Worm (Caenorhabditis elegans): ENCODE measurements around the gene top-2.
A peak's percentile ranks its signal among the peaks of the same experiment; 100 is the strongest.

top-2 gene

ce11 chrII:11829920-11830319 lies 45.0 kb upstream of the top-2 start, which contains the start of gene pes-5:
pes-5 (minus strand) TSS chrII:11830020.
- no peak for TF ChIP-seq dve-1 (tag; optimal IDR thresholded peaks at IDR 0.05)
- no peak for TF ChIP-seq C08G9.2 (tag; optimal IDR thresholded peaks at IDR 0.05)
- TF ChIP-seq ceh-6 (GFP tag; optimal IDR thresholded peaks at IDR 0.05) = no peak

DNA sequence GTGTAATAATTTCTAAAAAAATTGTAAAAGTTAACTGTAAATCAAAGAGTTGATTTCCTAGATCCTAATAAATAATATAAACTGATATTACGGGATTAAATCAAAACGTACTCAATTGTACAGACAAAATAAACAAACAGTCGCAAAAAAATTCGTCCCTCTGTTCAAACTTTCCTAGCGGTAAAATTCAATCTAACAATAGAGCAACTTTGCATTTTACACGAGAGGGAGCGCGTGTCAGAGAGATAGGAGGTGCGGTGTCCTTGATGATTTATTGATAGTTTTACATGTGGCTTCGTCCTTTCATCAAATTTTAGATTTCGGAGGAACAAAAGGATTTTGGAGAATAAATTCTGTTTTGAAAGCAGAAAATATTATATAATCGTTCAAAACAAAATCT lies 44.3 kb upstream of the top-2 start:
- TF ChIP-seq ref-2 (tag; optimal IDR thresholded peaks at IDR 0.05) (no peak), unc-55 (GFP tag; optimal IDR thresholded peaks at IDR 0.05) (peak; percentile 16)

DNA sequence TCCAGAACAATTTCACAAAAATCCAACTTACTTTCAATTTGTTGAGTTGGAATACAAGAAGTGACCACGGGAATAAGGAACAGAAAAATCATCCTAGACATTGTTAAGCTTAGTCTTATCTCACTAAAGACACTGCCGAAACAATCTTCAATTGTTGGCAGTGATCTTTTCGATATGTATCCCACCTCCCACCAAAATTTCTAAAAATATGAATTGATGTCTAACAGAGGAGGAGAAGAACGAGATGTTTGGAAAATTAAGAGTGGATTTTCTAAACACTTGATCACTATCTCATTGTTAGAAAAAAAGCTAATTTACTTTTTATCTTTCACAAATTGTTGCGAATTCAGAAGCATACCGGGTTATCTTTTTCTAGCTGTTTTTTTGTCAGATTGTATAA lies 42.5 kb upstream of the top-2 start, which contains the start of gene clec-144:
TSS of gene clec-144 (minus strand) at position 101 of the 400 bp plus-strand sequence.
- TF ChIP-seq pqm-1 (tag; optimal IDR thresholded peaks at IDR 0.05) = no peak
- no peak for TF ChIP-seq hlh-13 (GFP tag; optimal IDR thresholded peaks at IDR 0.05)

DNA sequence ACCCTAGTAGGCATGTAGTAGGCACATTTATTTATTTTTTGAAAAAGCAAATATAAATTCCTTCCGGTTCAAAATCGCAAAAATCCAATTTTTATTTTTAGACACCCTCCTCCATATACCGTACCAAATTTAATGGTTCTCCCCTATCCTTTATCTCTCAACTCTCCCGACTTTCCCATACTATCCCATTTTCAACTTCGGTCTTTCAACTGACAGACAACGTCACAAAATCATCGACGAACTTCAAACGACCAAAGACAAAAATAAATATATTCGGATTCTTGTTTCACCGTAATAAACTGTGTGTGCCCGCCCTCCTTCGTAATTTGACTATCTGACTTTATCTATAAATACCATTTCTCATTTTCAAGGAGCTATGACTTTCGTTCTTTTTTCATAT lies 39.7 kb upstream of the top-2 start, which contains the start of gene T27D12.6:
TSS of gene T27D12.6 (plus strand) at position 301 of the 400 bp plus-strand sequence.
- TF ChIP-seq fkh-10 (GFP tag; optimal IDR thresholded peaks at IDR 0.05) (no peak), ref-2 (tag; optimal IDR thresholded peaks at IDR 0.05) (no peak), ceh-14 (tag; optimal IDR thresholded peaks at IDR 0.05) (no peak), tbx-2 (tag; optimal IDR thresholded peaks at IDR 0.05) (no peak), ceh-6 (GFP tag; optimal IDR thresholded peaks at IDR 0.05) (no peak), ahr-1 (tag; optimal IDR thresholded peaks at IDR 0.05) (no peak), sox-4 (tag; optimal IDR thresholded peaks at IDR 0.05) (no peak), nhr-232 (tag; optimal IDR thresholded peaks at IDR 0.05) (no peak), pha-2 (tag; optimal IDR thresholded peaks at IDR 0.05) (no peak)

ce11 chrII:11836554-11837218 lies 38.3 kb upstream of the top-2 start:
- TF ChIP-seq rnt-1 (tag; optimal IDR thresholded peaks at IDR 0.05) (no peak), tbx-2 (tag; optimal IDR thresholded peaks at IDR 0.05) (no peak), nhr-232 (tag; optimal IDR thresholded peaks at IDR 0.05) (no peak), elt-2 (tag; optimal IDR thresholded peaks at IDR 0.05) (peak; percentile 45), Y22D7AL.16 (tag; optimal IDR thresholded peaks at IDR 0.05) (no peak), ceh-24 (tag; optimal IDR thresholded peaks at IDR 0.05) (no peak)

DNA sequence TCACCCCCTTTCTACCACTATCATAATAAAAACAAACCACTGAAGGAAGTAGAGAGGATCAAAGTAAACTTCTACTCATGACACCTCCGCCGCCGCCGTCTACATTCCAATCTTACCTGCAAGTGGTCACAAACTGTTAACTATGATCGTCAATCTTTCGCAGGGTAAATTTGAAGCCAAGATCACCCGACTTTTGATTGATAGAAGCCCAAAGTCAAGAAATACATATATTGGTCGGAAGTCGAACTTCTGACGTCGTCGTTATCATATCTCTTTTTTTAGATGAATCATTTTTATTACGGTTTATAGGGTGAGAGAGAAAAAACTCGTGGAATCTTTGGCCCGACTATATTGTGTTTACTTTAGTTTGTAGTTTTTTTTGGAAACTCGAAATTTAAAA lies 36.6 kb upstream of the top-2 start:
- no peak for TF ChIP-seq ceh-45 (GFP tag; IDR thresholded peaks at IDR 0.05)
- no peak for TF ChIP-seq ceh-30 (tag; optimal IDR thresholded peaks at IDR 0.05)
- TF ChIP-seq hlh-30 (tag; optimal IDR thresholded peaks at IDR 0.05; ENCODE audit: insufficient read depth) = no peak
- TF ChIP-seq hlh-15 (tag; optimal IDR thresholded peaks at IDR 0.05) = no peak
- no peak for TF ChIP-seq pros-1 (tag; optimal IDR thresholded peaks at IDR 0.05)
- no peak for TF ChIP-seq ceh-2 (tag; optimal IDR thresholded peaks at IDR 0.05)
- TF ChIP-seq madf-2 (tag; optimal IDR thresholded peaks at IDR 0.05) = no peak
- TF ChIP-seq unc-42 (tag; optimal IDR thresholded peaks at IDR 0.05) = no peak
- no peak for TF ChIP-seq fkh-10 (GFP tag; optimal IDR thresholded peaks at IDR 0.05)
- TF ChIP-seq ceh-14 (tag; optimal IDR thresholded peaks at IDR 0.05) = no peak
- no peak for TF ChIP-seq odd-2 (tag; optimal IDR thresholded peaks at IDR 0.05)
- TF ChIP-seq fax-1 (tag; optimal IDR thresholded peaks at IDR 0.05) = no peak
- TF ChIP-seq C38D4.7 (GFP tag; optimal IDR thresholded peaks at IDR 0.05) = no peak
- no peak for TF ChIP-seq dmd-4 (tag; optimal IDR thresholded peaks at IDR 0.05; ENCODE audit: borderline replicate concordance)
- no peak for TF ChIP-seq T23F11.4 (GFP tag; optimal IDR thresholded peaks at IDR 0.05)
- no peak for TF ChIP-seq syd-9 (tag; optimal IDR thresholded peaks at IDR 0.05)
- no peak for TF ChIP-seq zip-5 (tag; optimal IDR thresholded peaks at IDR 0.05)
- no peak for TF ChIP-seq lim-6 (tag; optimal IDR thresholded peaks at IDR 0.05)
- no peak for TF ChIP-seq npax-4 (tag; optimal IDR thresholded peaks at IDR 0.05)

All from whole organism, late embryonic.